Worm (Caenorhabditis elegans): Measurements from ENCODE around the gene ZK1307.3.

The ZK1307.3 gene

DNA sequence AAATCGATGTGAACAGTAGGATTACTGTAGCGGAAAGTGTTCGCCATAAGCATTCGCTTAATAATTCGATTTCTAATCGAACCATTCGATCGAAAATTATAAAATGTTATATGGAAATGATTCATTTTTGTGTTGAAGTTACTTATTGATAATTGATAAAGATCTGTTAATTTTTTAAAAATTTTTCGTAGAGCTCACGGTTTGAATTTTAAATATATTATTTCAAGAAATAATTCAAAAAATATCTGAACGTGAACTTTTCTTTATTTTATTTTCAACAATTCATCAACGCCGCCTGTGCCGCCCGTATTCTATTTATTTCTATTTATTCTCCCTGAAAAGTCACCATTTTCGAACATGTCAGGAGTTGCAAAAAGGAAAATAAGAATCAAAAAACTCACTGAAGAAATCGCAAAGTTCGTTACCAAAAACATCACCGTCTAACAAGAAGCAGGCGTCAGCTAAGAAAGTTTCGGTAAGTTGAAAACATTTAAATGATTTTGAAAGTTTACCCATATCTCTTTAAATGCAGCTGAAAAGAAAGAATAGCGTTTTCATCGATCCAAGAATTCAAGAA is 41.4 kb downstream of the ZK1307.3 start, which contains the start of the genes T15H9.5 and T15H9.4:
Gene T15H9.5, minus strand, starts transcription at position 101 of the 577 bp plus-strand sequence.
Gene T15H9.4, plus strand, starts transcription at position 527 of the 577 bp plus-strand sequence.
- TF ChIP-seq ZK546.5 (tag; optimal IDR thresholded peaks at IDR 0.05) (no peak), ztf-4 (tag; optimal IDR thresholded peaks at IDR 0.05) (no peak), R02D3.7 (tag; optimal IDR thresholded peaks at IDR 0.05) (no peak), ceh-16 (tag; optimal IDR thresholded peaks at IDR 0.05) (no peak), alr-1 (tag; optimal IDR thresholded peaks at IDR 0.05) (no peak), snpc-4 (tag; optimal IDR thresholded peaks at IDR 0.05) (no peak), mab-5 (tag; optimal IDR thresholded peaks at IDR 0.05) (no peak), egl-27 (tag; optimal IDR thresholded peaks at IDR 0.05) (no peak), nhr-11 (tag; optimal IDR thresholded peaks at IDR 0.05) (no peak), nhr-21 (tag; optimal IDR thresholded peaks at IDR 0.05) (no peak), ztf-11 (tag; optimal IDR thresholded peaks at IDR 0.05) (no peak), nhr-23 (tag; optimal IDR thresholded peaks at IDR 0.05) (no peak), lin-39 (tag; optimal IDR thresholded peaks at IDR 0.05) (no peak), lsy-2 (tag; optimal IDR thresholded peaks at IDR 0.05) (no peak), nhr-6 (tag; optimal IDR thresholded peaks at IDR 0.05) (no peak), nhr-10 (tag; optimal IDR thresholded peaks at IDR 0.05) (no peak), elt-3 (tag; optimal IDR thresholded peaks at IDR 0.05) (no peak), lin-13 (GFP tag; optimal IDR thresholded peaks at IDR 0.05) (no peak), unc-39 (tag; optimal IDR thresholded peaks at IDR 0.05) (no peak)

DNA sequence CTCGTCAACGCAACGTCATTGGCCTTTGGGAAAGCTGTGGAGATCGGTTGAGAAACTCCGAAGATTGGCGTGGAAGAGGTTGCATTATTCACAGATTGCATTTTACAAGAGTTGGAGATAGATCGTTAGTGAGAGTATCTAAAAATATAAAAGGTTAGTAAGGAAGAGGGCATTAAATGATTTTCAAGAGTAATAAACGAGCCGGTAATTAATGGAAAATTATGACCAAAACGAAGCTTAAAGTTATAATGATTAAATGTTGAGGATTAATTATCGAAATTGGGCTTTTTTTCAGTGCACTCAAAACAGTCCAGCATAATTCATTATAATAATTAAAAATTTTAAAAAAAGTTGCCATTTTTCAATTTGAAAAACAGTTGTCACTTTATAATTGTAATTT is 43.5 kb downstream of the ZK1307.3 start, which contains the start of gene pap-2:
Gene pap-2, minus strand, starts transcription at position 101 of the 400 bp plus-strand sequence.
- TF ChIP-seq ztf-1 (GFP tag; conservative IDR thresholded peaks at IDR 0.05) (no peak), nhr-129 (tag; optimal IDR thresholded peaks at IDR 0.05) (no peak), sma-3 (GFP tag; optimal IDR thresholded peaks at IDR 0.05) (no peak), R02D3.7 (tag; optimal IDR thresholded peaks at IDR 0.05) (no peak), elt-1 (tag; optimal IDR thresholded peaks at IDR 0.05) (no peak), blmp-1 (tag; optimal IDR thresholded peaks at IDR 0.05; ENCODE audit: insufficient read depth) (no peak), mdl-1 (tag; optimal IDR thresholded peaks at IDR 0.05) (no peak), nhr-6 (tag; optimal IDR thresholded peaks at IDR 0.05) (no peak), elt-3 (tag; optimal IDR thresholded peaks at IDR 0.05) (no peak), ceh-16 (tag; optimal IDR thresholded peaks at IDR 0.05) (no peak), crh-2 (tag; optimal IDR thresholded peaks at IDR 0.05) (no peak), Y55F3AM.14 (GFP tag; optimal IDR thresholded peaks at IDR 0.05) (no peak), ama-1 (optimal IDR thresholded peaks at IDR 0.05) (no peak), ztf-4 (tag; optimal IDR thresholded peaks at IDR 0.05) (no peak), nhr-10 (tag; optimal IDR thresholded peaks at IDR 0.05) (no peak)

DNA sequence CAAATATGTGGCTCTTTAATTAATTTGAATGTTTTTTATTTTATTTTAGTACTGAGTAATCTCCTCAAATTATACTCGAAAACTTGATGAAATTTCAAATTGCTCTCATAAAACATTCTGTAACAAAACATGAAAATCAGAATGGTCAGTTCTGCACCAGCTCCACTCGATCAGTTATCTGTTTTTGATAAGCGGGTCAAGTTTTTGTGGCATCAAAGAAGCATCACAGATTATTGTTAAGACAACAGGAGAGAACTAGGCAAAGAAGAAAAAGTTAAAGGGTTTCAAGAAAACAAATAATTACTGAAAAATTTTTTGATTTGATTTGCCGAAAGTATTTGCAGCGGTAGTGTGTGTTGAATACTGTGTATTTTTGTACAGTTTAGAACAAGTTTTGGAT is 45.7 kb downstream of the ZK1307.3 start:
- TF ChIP-seq sma-3 (GFP tag; optimal IDR thresholded peaks at IDR 0.05) = no peak
- no peak for TF ChIP-seq fos-1 (tag; optimal IDR thresholded peaks at IDR 0.05)
- no peak for TF ChIP-seq ztf-1 (GFP tag; conservative IDR thresholded peaks at IDR 0.05)
- no peak for TF ChIP-seq ztf-11 (tag; optimal IDR thresholded peaks at IDR 0.05)
- TF ChIP-seq sma-9 (GFP tag; optimal IDR thresholded peaks at IDR 0.05) = peak; percentile 52
- TF ChIP-seq sma-9 (tag; optimal IDR thresholded peaks at IDR 0.05) = no peak
- TF ChIP-seq unc-55 (GFP tag; optimal IDR thresholded peaks at IDR 0.05) = no peak

DNA sequence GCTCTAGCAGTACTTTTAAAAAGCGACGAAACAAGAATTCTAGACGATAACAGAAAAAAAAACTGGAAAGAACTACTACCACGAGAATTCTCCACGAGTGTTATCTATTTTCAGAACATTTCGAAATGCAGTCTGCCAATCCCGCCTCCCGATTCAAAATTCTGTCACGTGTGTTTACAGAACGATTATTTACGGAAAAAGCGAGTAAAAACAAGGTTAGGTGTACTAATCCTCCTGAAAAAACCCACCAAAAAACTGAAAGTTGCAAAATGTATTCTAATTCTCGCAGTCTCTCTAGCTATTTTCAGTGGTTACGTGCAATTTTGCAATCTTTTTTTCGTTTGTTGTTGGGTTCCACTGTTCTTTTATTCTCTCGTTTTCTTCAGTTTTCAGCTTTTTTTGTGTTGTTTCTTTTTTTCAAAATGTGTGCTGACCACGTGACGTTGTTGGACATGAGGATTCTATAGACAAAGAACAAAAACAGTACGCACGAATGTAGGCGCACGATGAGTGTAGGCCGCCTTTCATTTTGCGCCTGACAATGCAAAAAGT is 46.3 kb downstream of the ZK1307.3 start:
- TF ChIP-seq nhr-21 (tag; optimal IDR thresholded peaks at IDR 0.05) (no peak), mdl-1 (tag; optimal IDR thresholded peaks at IDR 0.05) (peak in 1 of 2 experiments; percentile 12), F13H6.1 (tag; optimal IDR thresholded peaks at IDR 0.05) (no peak), crh-2 (tag; optimal IDR thresholded peaks at IDR 0.05) (peak; percentile 30), nhr-12 (tag; optimal IDR thresholded peaks at IDR 0.05) (no peak), zag-1 (tag; optimal IDR thresholded peaks at IDR 0.05) (no peak), C34F6.9 (tag; optimal IDR thresholded peaks at IDR 0.05) (peak; percentile 39), unc-55 (GFP tag; optimal IDR thresholded peaks at IDR 0.05) (peak; percentile 72)
